Fruit fly (Drosophila melanogaster) whole organism, embryonic: ENCODE measurements around the gene CG14252.

ENCODE experiments used
- Asciz ChIP-seq: fragments of 200-800 bp; sonication (Bioruptor generic); optimal IDR thresholded peaks from 2 replicates; lab custom pipeline; 2017; ENCODE audit warnings: missing biosample characterization, mild to moderate bottlenecking, missing genetic modification characterization, missing genetic modification reagents
- Bdp1 ChIP-seq: fragments of 200-800 bp; sonication (Bioruptor generic); optimal IDR thresholded peaks from 3 replicates; lab custom pipeline; 2016; ENCODE audit warnings: missing biosample characterization, missing genetic modification characterization
- Bgb ChIP-seq: fragments of 200-800 bp; sonication (Bioruptor generic); IDR thresholded peaks from 2 replicates; pipeline ENCODE4 v1.3.6; 2022; ENCODE audit warnings: missing biosample characterization, missing genetic modification characterization; ENCODE audit not compliant: partially characterized antibody
- CG10267 ChIP-seq: fragments of 200-800 bp; sonication (Bioruptor generic); optimal IDR thresholded peaks from 2 replicates; lab custom pipeline; 2018; ENCODE audit warnings: missing biosample characterization, mild to moderate bottlenecking, missing genetic modification characterization, moderate library complexity
- CG1233 ChIP-seq: fragments of 200-800 bp; sonication (Bioruptor generic); optimal IDR thresholded peaks from 4 replicates; lab custom pipeline; 2018; ENCODE audit warnings: missing biosample characterization, mild to moderate bottlenecking, missing genetic modification characterization
- CG14441 ChIP-seq: fragments of 200-800 bp; sonication (Bioruptor generic); IDR thresholded peaks from 2 replicates; pipeline ENCODE4 v1.3.6; 2022; ENCODE audit warnings: missing biosample characterization, missing genetic modification characterization
- CG15479 ChIP-seq: fragments of 200-800 bp; sonication (Bioruptor generic); optimal IDR thresholded peaks from 3 replicates; lab custom pipeline; 2019; ENCODE audit warnings: missing biosample characterization, mild to moderate bottlenecking, missing genetic modification characterization, moderate library complexity
- CG16813 ChIP-seq: fragments of 200-800 bp; sonication (Bioruptor generic); IDR thresholded peaks from 3 replicates; pipeline ENCODE4 v1.3.6; 2022; ENCODE audit warnings: missing biosample characterization, missing genetic modification characterization; ENCODE audit not compliant: partially characterized antibody
- CG17568 ChIP-seq: fragments of 200-800 bp; sonication (Bioruptor generic); optimal IDR thresholded peaks from 2 replicates; lab custom pipeline; 2018; ENCODE audit warnings: missing biosample characterization, mild to moderate bottlenecking, missing genetic modification characterization, moderate library complexity
- CG18262 ChIP-seq: fragments of 200-800 bp; optimal IDR thresholded peaks from 3 replicates; lab custom pipeline; 2019; ENCODE audit warnings: missing biosample characterization, mild to moderate bottlenecking, missing genetic modification characterization, moderate library complexity
- CG2712 ChIP-seq: fragments of 200-800 bp; optimal IDR thresholded peaks from 3 replicates; lab custom pipeline; 2019; ENCODE audit warnings: missing biosample characterization, mild to moderate bottlenecking, missing genetic modification characterization, moderate library complexity
- CG31441 ChIP-seq: fragments of 200-800 bp; sonication (Bioruptor generic); IDR thresholded peaks from 2 replicates; pipeline ENCODE4 v1.3.6; 2022; ENCODE audit warnings: missing biosample characterization, missing genetic modification characterization
- CG4617 ChIP-seq: fragments of 200-800 bp; sonication (Bioruptor generic); optimal IDR thresholded peaks from 3 replicates; lab custom pipeline; 2016; ENCODE audit warnings: missing biosample characterization, missing genetic modification characterization, borderline replicate concordance
- CG6654 ChIP-seq: fragments of 200-800 bp; sonication (Bioruptor generic); optimal IDR thresholded peaks from 2 replicates; lab custom pipeline; 2017; ENCODE audit warnings: missing biosample characterization, mild to moderate bottlenecking, missing genetic modification characterization
- CG8478 ChIP-seq: fragments of >200 bp; optimal IDR thresholded peaks from 2 replicates; lab custom pipeline; 2018
- Deaf1 ChIP-seq: fragments of 200-800 bp; optimal IDR thresholded peaks from 3 replicates; lab custom pipeline; 2019; ENCODE audit warnings: missing biosample characterization, mild to moderate bottlenecking, missing genetic modification characterization, moderate library complexity
- Dp ChIP-seq: fragments of 200-800 bp; sonication (Bioruptor generic); optimal IDR thresholded peaks from 2 replicates; lab custom pipeline; 2018; ENCODE audit warnings: missing biosample characterization, mild to moderate bottlenecking, missing genetic modification characterization, moderate library complexity
- Dref ChIP-seq: fragments of 200-800 bp; sonication (Bioruptor generic); IDR thresholded peaks from 2 replicates; pipeline ENCODE4 v1.3.6; 2022; ENCODE audit warnings: missing biosample characterization, missing genetic modification characterization
- Elba2 ChIP-seq: fragments of 200-800 bp; sonication (Bioruptor generic); optimal IDR thresholded peaks from 3 replicates; lab custom pipeline; 2016; ENCODE audit warnings: missing biosample characterization, missing genetic modification characterization
- Ets65A ChIP-seq: fragments of 200-800 bp; sonication (Bioruptor generic); peaks from one replicate; lab custom pipeline; 2016; ENCODE audit warnings: missing biosample characterization, missing genetic modification characterization
- Ets97D ChIP-seq: fragments of 200-800 bp; sonication (Bioruptor generic); optimal IDR thresholded peaks from 3 replicates; lab custom pipeline; 2016; ENCODE audit warnings: missing biosample characterization, missing genetic modification characterization
- Kr ChIP-seq: fragments of 200-800 bp; sonication (Bioruptor generic); optimal IDR thresholded peaks from 2 replicates; lab custom pipeline; 2017; ENCODE audit warnings: missing biosample characterization, mild to moderate bottlenecking, missing genetic modification characterization
- Opbp ChIP-seq: fragments of 200-800 bp; sonication (Bioruptor generic); IDR thresholded peaks from 3 replicates; pipeline ENCODE4 v1.3.6; 2022; ENCODE audit warnings: missing biosample characterization, missing genetic modification characterization; ENCODE audit not compliant: partially characterized antibody
- Pdp1 ChIP-seq, 2 experiments: fragments of 200-800 bp; sonication (Bioruptor generic); optimal IDR thresholded peaks; 3 replicates each; lab custom pipeline; 2016; ENCODE audit warnings: missing biosample characterization in 2 of 2, missing genetic modification characterization in 2 of 2, mild to moderate bottlenecking in 1 of 2, moderate library complexity in 1 of 2
- Ptx1 ChIP-seq: fragments of 200-800 bp; sonication (Bioruptor generic); IDR thresholded peaks from 2 replicates; pipeline ENCODE4 v1.3.6; 2022; ENCODE audit warnings: missing biosample characterization, missing genetic modification characterization
- Six4 ChIP-seq: fragments of 200-800 bp; sonication (Bioruptor generic); optimal IDR thresholded peaks from 2 replicates; lab custom pipeline; 2016; ENCODE audit warnings: missing biosample characterization, missing genetic modification characterization
- Spps ChIP-seq: fragments of 200-800 bp; sonication (Bioruptor generic); optimal IDR thresholded peaks from 2 replicates; lab custom pipeline; 2018; ENCODE audit warnings: missing biosample characterization, mild to moderate bottlenecking, missing genetic modification characterization
- Stat92E ChIP-seq, 3 experiments: fragments of >200 bp in 2 of 3; fragments of 200-800 bp in 1 of 3; sonication (Bioruptor generic) in 1 of 3; optimal IDR thresholded peaks; 2 replicates each; lab custom pipeline; 2017 to 2019; ENCODE audit warnings: missing biosample characterization in 3 of 3, missing genetic modification characterization in 3 of 3, mild to moderate bottlenecking in 1 of 3, moderate library complexity in 1 of 3
- Taf1 ChIP-seq: fragments of 200-800 bp; sonication (Bioruptor generic); IDR thresholded peaks from 2 replicates; pipeline ENCODE4 v1.3.6; 2022; ENCODE audit warnings: missing biosample characterization, missing genetic modification characterization
- Vsx1 ChIP-seq: fragments of 200-800 bp; sonication (Bioruptor generic); optimal IDR thresholded peaks from 2 replicates; lab custom pipeline; 2017; ENCODE audit warnings: missing biosample characterization, mild to moderate bottlenecking, missing genetic modification characterization, missing genetic modification reagents
- bcd ChIP-seq: fragments of 200-800 bp; sonication (Bioruptor generic); optimal IDR thresholded peaks from 2 replicates; lab custom pipeline; 2017; ENCODE audit warnings: missing biosample characterization, mild to moderate bottlenecking, missing genetic modification characterization
- cato ChIP-seq: fragments of 200-800 bp; sonication (Bioruptor generic); optimal IDR thresholded peaks from 2 replicates; lab custom pipeline; 2016; ENCODE audit warnings: missing biosample characterization, missing genetic modification characterization, borderline replicate concordance
- crp ChIP-seq, 2 experiments: fragments of 200-800 bp; sonication (Bioruptor generic); optimal IDR thresholded peaks; 2 replicates in 1 of 2; 3 replicates in 1 of 2; lab custom pipeline; 2017; ENCODE audit warnings: missing biosample characterization in 2 of 2, missing genetic modification characterization in 2 of 2, mild to moderate bottlenecking in 1 of 2, moderate library complexity in 1 of 2
- gro ChIP-seq: fragments of 200-800 bp; sonication (Bioruptor generic); optimal IDR thresholded peaks from 2 replicates; lab custom pipeline; 2016; ENCODE audit warnings: missing biosample characterization, missing genetic modification characterization
- h ChIP-seq: fragments of >200 bp; optimal IDR thresholded peaks from 2 replicates; lab custom pipeline; 2017
- hb ChIP-seq: fragments of 200-800 bp; sonication (Bioruptor generic); IDR thresholded peaks from 3 replicates; pipeline ENCODE4 v1.3.6; 2022; ENCODE audit warnings: missing biosample characterization, missing genetic modification characterization; ENCODE audit not compliant: partially characterized antibody
- hbn ChIP-seq: fragments of 200-800 bp; sonication (Bioruptor generic); IDR thresholded peaks from 2 replicates; pipeline ENCODE4 v1.3.6; 2022; ENCODE audit warnings: missing biosample characterization, missing genetic modification characterization; ENCODE audit not compliant: partially characterized antibody
- insv ChIP-seq, 2 experiments: fragments of 200-800 bp; sonication (Bioruptor generic); optimal IDR thresholded peaks; 3 replicates each; lab custom pipeline; 2016 to 2018; ENCODE audit warnings: missing biosample characterization in 2 of 2, missing genetic modification characterization in 2 of 2
- knrl ChIP-seq: fragments of 200-800 bp; sonication (Bioruptor generic); IDR thresholded peaks from 3 replicates; pipeline ENCODE4 v1.3.6; 2022; ENCODE audit warnings: missing biosample characterization, missing genetic modification characterization; ENCODE audit not compliant: partially characterized antibody
- lbe ChIP-seq: fragments of 200-800 bp; sonication (Bioruptor generic); optimal IDR thresholded peaks from 2 replicates; lab custom pipeline; 2016; ENCODE audit warnings: missing biosample characterization, mild to moderate bottlenecking, missing genetic modification characterization
- nerfin-2 ChIP-seq: fragments of 200-800 bp; sonication (Bioruptor generic); IDR thresholded peaks from 2 replicates; pipeline ENCODE4 v1.3.6; 2022; ENCODE audit warnings: missing biosample characterization, missing genetic modification characterization; ENCODE audit not compliant: partially characterized antibody
- nmo ChIP-seq: fragments of 200-800 bp; sonication (Bioruptor generic); optimal IDR thresholded peaks from 2 replicates; lab custom pipeline; 2018; ENCODE audit warnings: missing biosample characterization, mild to moderate bottlenecking, missing genetic modification characterization, moderate library complexity
- pho ChIP-seq: fragments of 200-800 bp; sonication (Bioruptor generic); optimal IDR thresholded peaks from 2 replicates; lab custom pipeline; 2016; ENCODE audit warnings: missing biosample characterization, missing genetic modification characterization
- phol ChIP-seq: fragments of 200-800 bp; sonication (Bioruptor generic); optimal IDR thresholded peaks from 3 replicates; lab custom pipeline; 2018; ENCODE audit warnings: missing biosample characterization, mild to moderate bottlenecking, missing genetic modification characterization, moderate library complexity
- rib ChIP-seq: fragments of 200-800 bp; sonication (Bioruptor generic); IDR thresholded peaks from 2 replicates; pipeline ENCODE4 v1.3.6; 2022; ENCODE audit warnings: missing biosample characterization, missing genetic modification characterization
- sens ChIP-seq: fragments of 200-800 bp; sonication (Bioruptor generic); peaks from one replicate; lab custom pipeline; 2016; ENCODE audit warnings: missing biosample characterization, missing genetic modification characterization
- sqz ChIP-seq: fragments of 200-800 bp; sonication (Bioruptor generic); optimal IDR thresholded peaks from 3 replicates; lab custom pipeline; 2018; ENCODE audit warnings: missing biosample characterization, mild to moderate bottlenecking, missing genetic modification characterization
- vnd ChIP-seq: fragments of 200-800 bp; sonication (Bioruptor generic); IDR thresholded peaks from 3 replicates; pipeline ENCODE4 v1.3.6; 2022; ENCODE audit warnings: missing biosample characterization, missing genetic modification characterization; ENCODE audit not compliant: partially characterized antibody
- wor ChIP-seq: fragments of 200-800 bp; sonication (Bioruptor generic); IDR thresholded peaks from 2 replicates; pipeline ENCODE4 v1.3.6; 2022; ENCODE audit warnings: missing biosample characterization, missing genetic modification characterization

Gene CG14252

DNA sequence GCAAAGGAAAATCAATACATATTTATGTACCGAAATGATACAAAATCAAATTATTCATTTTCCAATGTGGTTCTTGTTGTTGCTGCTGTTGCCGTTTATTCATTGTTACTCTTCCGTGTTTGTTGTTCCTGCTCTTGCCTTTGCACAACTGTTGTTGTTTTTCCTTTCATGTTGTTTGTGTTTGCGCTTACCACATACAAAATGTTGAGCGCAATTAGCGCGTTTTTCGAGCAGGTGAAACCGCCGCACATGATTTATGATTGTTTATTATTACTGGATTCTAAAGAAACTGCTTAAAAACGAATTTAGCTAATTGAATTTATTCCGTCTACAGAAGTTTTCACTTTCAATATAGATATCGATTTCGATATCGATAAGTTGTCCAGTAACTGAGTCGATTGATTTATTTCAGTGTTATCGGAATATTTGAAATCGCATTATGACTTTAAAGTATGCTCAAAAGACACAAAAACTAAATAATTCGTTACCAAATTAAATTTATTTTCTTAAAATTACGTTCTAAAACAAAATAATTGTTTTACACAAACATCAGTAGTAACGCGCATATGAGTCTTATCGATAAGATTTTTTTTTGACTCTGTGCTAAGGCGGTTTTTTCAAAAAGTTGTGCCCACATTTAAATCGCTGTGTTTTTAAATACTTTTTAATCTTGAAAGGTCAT lies 19.3 kb downstream of the CG14252 start, which contains the start of gene Tsp97E (continued):
- TF ChIP-seq hb (GFP tag; lab: Robert Waterston, UW), result peak; percentile 80
- TF ChIP-seq sqz, result peak; percentile 92
- TF ChIP-seq insv (GFP tag; optimal IDR thresholded peaks at IDR 0.05; lab: Kevin White, UChicago), result no peak
- TF ChIP-seq phol (tag; lab: Kevin White, UChicago), result peak; percentile 15
- peak; percentile 50 for TF ChIP-seq Vsx1 (GFP tag; lab: Kevin White, UChicago)
- TF ChIP-seq CG14441 (GFP tag; lab: Robert Waterston, UW), result no peak
- no peak for TF ChIP-seq Ptx1 (GFP tag; lab: Robert Waterston, UW)
- TF ChIP-seq crp (GFP tag; optimal IDR thresholded peaks at IDR 0.05; lab: Kevin White, UChicago), result no peak
- peak; percentile 64 for TF ChIP-seq Ets97D
- peak; percentile 26 for TF ChIP-seq gro
- no peak for TF ChIP-seq Ets65A
- TF ChIP-seq Dref (GFP tag; lab: Robert Waterston, UW), result peak; percentile 85
- peak; percentile 95 for TF ChIP-seq Dp (GFP tag; lab: Kevin White, UChicago)
- peak; percentile 72 for TF ChIP-seq CG16813 (GFP tag; lab: Robert Waterston, UW)
- TF ChIP-seq knrl, result peak; percentile 61
- TF ChIP-seq Spps (tag; lab: Kevin White, UChicago), result peak; percentile 39
- peak; percentile 39 for TF ChIP-seq CG18262 (tag; lab: Kevin White, UChicago)
- TF ChIP-seq Elba2 (GFP tag; lab: Kevin White, UChicago), result no peak
- TF ChIP-seq Asciz (GFP tag; lab: Kevin White, UChicago), result peak; percentile 8
- TF ChIP-seq Six4 (GFP tag; lab: Kevin White, UChicago), result no peak
- TF ChIP-seq Opbp (GFP tag; lab: Robert Waterston, UW), result 0 out of 3 replicates have a peak, but pooled peaks have one; percentile 32
- peak; percentile 44 for TF ChIP-seq CG17568
- TF ChIP-seq Kr, result no peak
- peak in 1 of 3 experiments; percentile 34 for TF ChIP-seq Stat92E (GFP tag; optimal IDR thresholded peaks at IDR 0.05; lab: Kevin White, UChicago)
- peak; percentile 62 for TF ChIP-seq CG4617 (GFP tag; lab: Kevin White, UChicago)
- peak; percentile 76 for TF ChIP-seq vnd
- peak; percentile 41 for TF ChIP-seq CG15479 (GFP tag; lab: Kevin White, UChicago)
- TF ChIP-seq bcd, result no peak
- TF ChIP-seq rib (GFP tag; lab: Robert Waterston, UW), result no peak
- TF ChIP-seq h (lab: Kevin White, UChicago), result no peak
- TF ChIP-seq Pdp1 (GFP tag; optimal IDR thresholded peaks at IDR 0.05; lab: Kevin White, UChicago), result peak in 1 of 2 experiments; percentile 35
- TF ChIP-seq Bgb, result peak; percentile 78
- no peak for TF ChIP-seq lbe (GFP tag; lab: Kevin White, UChicago)
- TF ChIP-seq CG10267 (tag; lab: Kevin White, UChicago), result peak; percentile 50
- TF ChIP-seq CG1233, result no peak
- TF ChIP-seq CG2712 (tag; lab: Kevin White, UChicago), result peak; percentile 49
- no peak for TF ChIP-seq Deaf1 (tag; lab: Kevin White, UChicago)
- no peak for TF ChIP-seq pho (GFP tag; lab: Kevin White, UChicago)
- TF ChIP-seq CG6654, result no peak
- TF ChIP-seq cato (GFP tag; lab: Kevin White, UChicago), result no peak
- no peak for TF ChIP-seq Taf1
- no peak for TF ChIP-seq Bdp1
- peak; percentile 53; the same call in 1 of the 2 replicates for TF ChIP-seq hbn (GFP tag; lab: Robert Waterston, UW)
- peak; percentile 45 for TF ChIP-seq nmo (GFP tag; lab: Kevin White, UChicago)
- no peak for TF ChIP-seq CG8478
- peak; percentile 67 for TF ChIP-seq sens (GFP tag; lab: Kevin White, UChicago)
- TF ChIP-seq nerfin-2 (GFP tag; lab: Robert Waterston, UW), result peak; percentile 91
- no peak for TF ChIP-seq wor
- TF ChIP-seq CG31441 (GFP tag; lab: Robert Waterston, UW), result 0 out of 2 replicates have a peak, but pooled peaks have one; percentile 21
